Worm (Caenorhabditis elegans) whole organism, L1 larva: ENCODE results near the gene C30B5.2.
A peak's percentile ranks its signal among the peaks of the same experiment; 100 is the strongest.

ENCODE experiments used
- C16A3.4 ChIP-seq: fragments of 150-350 bp; optimal IDR thresholded peaks from 2 replicates; lab custom pipeline; 2014; ENCODE audit warnings: missing biosample characterization, missing genetic modification characterization
- C34B4.2 ChIP-seq: sonication (generic microtip); optimal IDR thresholded peaks from 2 replicates; lab custom pipeline; 2017; ENCODE audit warnings: mild to moderate bottlenecking, missing genetic modification characterization, missing compliant biosample characterization
- F16B12.6 ChIP-seq: fragments of 150-350 bp; optimal IDR thresholded peaks from 2 replicates; lab custom pipeline; 2014; ENCODE audit warnings: missing biosample characterization, missing genetic modification characterization
- Y116A8C.19 ChIP-seq: sonication (generic microtip); optimal IDR thresholded peaks from 2 replicates; lab custom pipeline; 2016; ENCODE audit warnings: missing compliant biosample characterization, missing genetic modification characterization, borderline replicate concordance
- alr-1 ChIP-seq: fragments of 200-800 bp; sonication (Bioruptor generic); optimal IDR thresholded peaks from 2 replicates; lab custom pipeline; 2018; ENCODE audit warnings: borderline replicate concordance, mild to moderate bottlenecking, missing genetic modification characterization, missing compliant biosample characterization
- aly-2 ChIP-seq: fragments of 150-350 bp; optimal IDR thresholded peaks from 2 replicates; lab custom pipeline; 2014; ENCODE audit warnings: missing biosample characterization, missing genetic modification characterization
- blmp-1 ChIP-seq: fragments of 150-350 bp; optimal IDR thresholded peaks from 2 replicates; lab custom pipeline; 2014; ENCODE audit warnings: missing biosample characterization, missing genetic modification characterization
- ceh-88 ChIP-seq: fragments of 200-800 bp; sonication (Bioruptor generic); IDR thresholded peaks from 2 replicates; pipeline ENCODE4 v1.3.6; 2022; ENCODE audit warnings: missing genetic modification characterization, missing compliant biosample characterization
- ces-1 ChIP-seq: fragments of 150-350 bp; optimal IDR thresholded peaks from 2 replicates; lab custom pipeline; 2014; ENCODE audit warnings: missing biosample characterization, missing genetic modification reagents, missing genetic modification characterization
- efl-1 ChIP-seq, 4 experiments: fragments of 150-350 bp; optimal IDR thresholded peaks in 3 of 4; peaks in 1 of 4; 1 replicate in 1 of 4; 2 replicates in 3 of 4; lab custom pipeline; 2014; ENCODE audit warnings: missing biosample characterization in 2 of 4, missing genetic modification characterization in 2 of 4, missing genetic modification reagents in 2 of 4
- efl-3 ChIP-seq: fragments of 200-800 bp; sonication (Bioruptor generic); optimal IDR thresholded peaks from 2 replicates; lab custom pipeline; 2018; ENCODE audit warnings: mild to moderate bottlenecking, missing genetic modification characterization, missing compliant biosample characterization
- elt-2 ChIP-seq: sonication (generic microtip); optimal IDR thresholded peaks from 2 replicates; lab custom pipeline; 2016; ENCODE audit warnings: missing genetic modification characterization, mild to moderate bottlenecking, inconsistent platforms, missing compliant biosample characterization, missing genetic modification reagents
- ets-5 ChIP-seq: fragments of 200-800 bp; sonication (Bioruptor generic); IDR thresholded peaks from 2 replicates; pipeline ENCODE4 v1.3.6; 2022; ENCODE audit warnings: missing genetic modification characterization, missing compliant biosample characterization
- fkh-4 ChIP-seq: sonication (generic microtip); optimal IDR thresholded peaks from 2 replicates; lab custom pipeline; 2016; ENCODE audit warnings: missing compliant biosample characterization, missing genetic modification characterization, borderline replicate concordance
- fos-1 ChIP-seq: fragments of 150-350 bp; optimal IDR thresholded peaks from 2 replicates; lab custom pipeline; 2014; ENCODE audit warnings: missing biosample characterization, missing genetic modification characterization
- grh-1 ChIP-seq: fragments of 200-800 bp; sonication (Bioruptor generic); IDR thresholded peaks from 2 replicates; pipeline ENCODE4 v1.3.6; 2022; ENCODE audit warnings: missing genetic modification reagents, missing genetic modification characterization, missing compliant biosample characterization
- hlh-4 ChIP-seq: sonication (generic microtip); optimal IDR thresholded peaks from 2 replicates; lab custom pipeline; 2016; ENCODE audit warnings: mild to moderate bottlenecking, missing genetic modification characterization, missing compliant biosample characterization
- isw-1 ChIP-seq: fragments of 200-800 bp; sonication (Bioruptor generic); IDR thresholded peaks from 2 replicates; pipeline ENCODE4 v1.3.6; 2022; ENCODE audit warnings: missing genetic modification characterization, missing compliant biosample characterization
- lin-14 ChIP-seq: fragments of 200-800 bp; sonication (Bioruptor generic); optimal IDR thresholded peaks from 2 replicates; lab custom pipeline; 2018; ENCODE audit warnings: mild to moderate bottlenecking, missing genetic modification characterization, moderate library complexity, missing compliant biosample characterization
- lin-39 ChIP-seq: fragments of 150-350 bp; optimal IDR thresholded peaks from 2 replicates; lab custom pipeline; 2014; ENCODE audit warnings: missing biosample characterization, missing genetic modification reagents, missing genetic modification characterization
- lir-3 ChIP-seq: sonication (generic microtip); optimal IDR thresholded peaks from 2 replicates; lab custom pipeline; 2016; ENCODE audit warnings: mild to moderate bottlenecking, missing genetic modification characterization, moderate library complexity, missing compliant biosample characterization; ENCODE audit not compliant: poor library complexity
- lsy-2 ChIP-seq, 2 experiments: fragments of 150-350 bp; optimal IDR thresholded peaks; 2 replicates each; lab custom pipeline; 2014; ENCODE audit warnings: missing biosample characterization in 2 of 2, missing genetic modification characterization in 2 of 2
- mdl-1 ChIP-seq, 2 experiments: fragments of 150-350 bp; optimal IDR thresholded peaks; 2 replicates each; lab custom pipeline; 2014 to 2017; ENCODE audit warnings: missing biosample characterization in 2 of 2, missing genetic modification characterization in 2 of 2, inconsistent platforms in 1 of 2
- mef-2 ChIP-seq: fragments of 150-350 bp; optimal IDR thresholded peaks from 2 replicates; lab custom pipeline; 2014; ENCODE audit warnings: missing biosample characterization, missing genetic modification characterization
- nhr-11 ChIP-seq: fragments of 150-350 bp; optimal IDR thresholded peaks from 2 replicates; lab custom pipeline; 2014; ENCODE audit warnings: missing biosample characterization, missing genetic modification characterization
- nhr-12 ChIP-seq: sonication (generic microtip); optimal IDR thresholded peaks from 2 replicates; lab custom pipeline; 2017; ENCODE audit warnings: missing biosample characterization, missing genetic modification characterization
- nhr-20 ChIP-seq: sonication (generic microtip); optimal IDR thresholded peaks from 2 replicates; lab custom pipeline; 2016; ENCODE audit warnings: mild to moderate bottlenecking, missing genetic modification characterization, missing compliant biosample characterization
- nhr-237 ChIP-seq: fragments of 150-350 bp; optimal IDR thresholded peaks from 2 replicates; lab custom pipeline; 2014; ENCODE audit warnings: missing biosample characterization, missing genetic modification characterization
- nhr-28 ChIP-seq: fragments of 150-350 bp; optimal IDR thresholded peaks from 2 replicates; lab custom pipeline; 2014; ENCODE audit warnings: missing biosample characterization, missing genetic modification characterization
- nhr-47 ChIP-seq: sonication (generic microtip); optimal IDR thresholded peaks from 2 replicates; lab custom pipeline; 2016; ENCODE audit warnings: mild to moderate bottlenecking, missing genetic modification characterization, moderate library complexity, missing compliant biosample characterization
- nhr-71 ChIP-seq: sonication (generic microtip); optimal IDR thresholded peaks from 2 replicates; lab custom pipeline; 2016; ENCODE audit warnings: mild to moderate bottlenecking, missing genetic modification characterization, moderate library complexity, missing compliant biosample characterization
- nhr-77 ChIP-seq: fragments of 150-350 bp; optimal IDR thresholded peaks from 2 replicates; lab custom pipeline; 2014; ENCODE audit warnings: missing biosample characterization, missing genetic modification characterization
- nhr-84 ChIP-seq: sonication (generic microtip); optimal IDR thresholded peaks from 2 replicates; lab custom pipeline; 2017; ENCODE audit warnings: missing biosample characterization, missing genetic modification characterization
- nhr-85 ChIP-seq: sonication (generic microtip); peaks from one replicate; lab custom pipeline; 2016; ENCODE audit warnings: missing genetic modification characterization, inconsistent platforms, missing compliant biosample characterization
- nhr-90 ChIP-seq: sonication (generic microtip); optimal IDR thresholded peaks from 2 replicates; lab custom pipeline; 2016; ENCODE audit warnings: mild to moderate bottlenecking, missing genetic modification characterization, missing compliant biosample characterization; ENCODE audit not compliant: poor library complexity
- pqm-1 ChIP-seq: sonication (generic microtip); optimal IDR thresholded peaks from 3 replicates; lab custom pipeline; 2017; ENCODE audit warnings: missing biosample characterization, missing genetic modification characterization
- rnt-1 ChIP-seq: sonication (generic microtip); optimal IDR thresholded peaks from 2 replicates; lab custom pipeline; 2016; ENCODE audit warnings: mild to moderate bottlenecking, missing genetic modification characterization, moderate library complexity, missing compliant biosample characterization
- snpc-4 ChIP-seq: fragments of 150-350 bp; optimal IDR thresholded peaks from 2 replicates; lab custom pipeline; 2014; ENCODE audit warnings: missing biosample characterization, missing genetic modification characterization
- snu-23 ChIP-seq: sonication (generic microtip); optimal IDR thresholded peaks from 2 replicates; lab custom pipeline; 2016; ENCODE audit warnings: missing genetic modification characterization, missing compliant biosample characterization
- sox-4 ChIP-seq: sonication (generic microtip); optimal IDR thresholded peaks from 2 replicates; lab custom pipeline; 2016; ENCODE audit warnings: missing genetic modification characterization, missing compliant biosample characterization
- sptf-1 ChIP-seq: fragments of 150-350 bp; optimal IDR thresholded peaks from 2 replicates; lab custom pipeline; 2014; ENCODE audit warnings: missing biosample characterization, missing genetic modification characterization
- sup-37 ChIP-seq: fragments of 200-800 bp; sonication (Bioruptor generic); optimal IDR thresholded peaks from 2 replicates; lab custom pipeline; 2018; ENCODE audit warnings: mild to moderate bottlenecking, missing genetic modification characterization, missing compliant biosample characterization
- unc-130 ChIP-seq: fragments of 150-350 bp; optimal IDR thresholded peaks from 2 replicates; lab custom pipeline; 2017; ENCODE audit warnings: missing biosample characterization, missing genetic modification characterization, inconsistent platforms
- unc-86 ChIP-seq: sonication (generic microtip); optimal IDR thresholded peaks from 2 replicates; lab custom pipeline; 2016; ENCODE audit warnings: missing genetic modification characterization, missing compliant biosample characterization
- unc-98 ChIP-seq: fragments of 200-800 bp; sonication (Bioruptor generic); IDR thresholded peaks from 2 replicates; pipeline ENCODE4 v1.3.6; 2022; ENCODE audit warnings: missing genetic modification characterization, missing compliant biosample characterization
- vab-15 ChIP-seq: sonication (generic microtip); optimal IDR thresholded peaks from 2 replicates; lab custom pipeline; 2017; ENCODE audit warnings: missing genotype, mild to moderate bottlenecking, missing genetic modification characterization, missing compliant biosample characterization
- xbp-1 ChIP-seq: sonication (generic microtip); optimal IDR thresholded peaks from 2 replicates; lab custom pipeline; 2016; ENCODE audit warnings: missing genetic modification characterization, missing compliant biosample characterization
- zip-4 ChIP-seq: fragments of 200-800 bp; sonication (Bioruptor generic); optimal IDR thresholded peaks from 2 replicates; lab custom pipeline; 2018; ENCODE audit warnings: mild to moderate bottlenecking, missing genetic modification characterization, moderate library complexity, missing compliant biosample characterization
- ztf-4 ChIP-seq: fragments of 150-350 bp; optimal IDR thresholded peaks from 2 replicates; lab custom pipeline; 2014; ENCODE audit warnings: missing biosample characterization, missing genetic modification characterization

C30B5.2 gene

DNA sequence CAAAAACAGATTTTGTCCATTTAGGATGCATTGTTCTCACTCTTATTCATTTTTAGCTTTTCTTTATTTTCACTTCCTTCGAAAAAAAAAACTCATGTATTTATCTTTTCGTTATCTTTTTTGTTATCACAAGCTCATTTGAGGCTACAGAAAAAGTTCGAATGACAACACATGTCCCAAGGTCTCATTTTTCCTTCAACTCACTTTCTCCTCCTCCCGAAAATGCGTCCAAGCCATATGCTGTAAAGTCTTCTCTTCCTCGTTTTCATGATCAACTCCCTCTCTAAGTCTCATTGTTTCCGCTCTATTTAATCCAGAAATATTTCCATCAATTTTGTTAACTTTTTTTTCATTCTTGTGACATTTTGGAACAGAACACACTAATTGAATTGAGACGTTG, 15.6 kb upstream of the C30B5.2 start:
- TF ChIP-seq pqm-1 (tag; lab: Kevin White, UChicago) (no peak), ceh-88 (GFP tag; lab: Robert Waterston, UW) (no peak), ces-1 (no peak), Y116A8C.19 (tag; lab: Kevin White, UChicago) (no peak), nhr-71 (tag; lab: Kevin White, UChicago) (peak; percentile 48), nhr-85 (tag; lab: Kevin White, UChicago) (no peak), sup-37 (no peak), grh-1 (GFP tag; lab: Robert Waterston, UW) (no peak), isw-1 (GFP tag; lab: Robert Waterston, UW) (no peak), C16A3.4 (no peak), mef-2 (no peak), sptf-1 (tag; lab: Kevin White, UChicago) (no peak), lin-14 (peak; percentile 70), fkh-4 (tag; lab: Kevin White, UChicago) (no peak), lsy-2 (tag; optimal IDR thresholded peaks at IDR 0.05; lab: Kevin White, UChicago) (peak; percentile 4 to 35), snu-23 (GFP tag; lab: Kevin White, UChicago) (peak; percentile 20), ztf-4 (no peak), nhr-77 (tag; lab: Kevin White, UChicago) (no peak), rnt-1 (tag; lab: Kevin White, UChicago) (peak; percentile 41), unc-130 (tag; lab: Kevin White, UChicago) (peak; percentile 54), sox-4 (no peak), snpc-4 (tag; lab: Kevin White, UChicago) (no peak), ets-5 (no peak), blmp-1 (peak; percentile 45), vab-15 (tag; lab: Kevin White, UChicago) (no peak), nhr-90 (no peak), nhr-237 (no peak), C34B4.2 (tag; lab: Kevin White, UChicago) (no peak), elt-2 (tag; lab: Kevin White, UChicago) (no peak)

DNA sequence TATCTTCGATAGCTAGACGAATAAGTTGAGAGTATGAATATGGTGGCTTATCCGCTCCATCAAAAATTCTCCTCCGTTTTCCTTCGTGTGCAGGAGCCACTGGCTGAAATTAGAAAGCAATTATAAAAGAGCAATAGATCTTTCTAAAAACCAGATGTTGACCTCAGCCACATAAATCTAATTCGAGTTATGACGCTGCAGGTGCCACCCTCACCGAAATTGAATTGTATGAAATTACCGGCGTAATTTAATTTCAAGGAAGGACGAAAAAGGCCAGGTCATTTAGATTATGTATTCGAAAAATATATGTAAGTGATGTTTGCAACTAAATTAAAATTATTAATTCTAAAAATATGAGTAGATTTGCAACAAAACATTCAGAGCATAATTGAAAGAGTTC, 6.2 kb upstream of the C30B5.2 start:
- no peak for TF ChIP-seq lin-39 (tag; lab: Kevin White, UChicago)
- TF ChIP-seq vab-15 (tag; lab: Kevin White, UChicago): no peak
- TF ChIP-seq nhr-12 (tag; lab: Kevin White, UChicago): no peak
- no peak for TF ChIP-seq unc-86 (tag; lab: Kevin White, UChicago)
- TF ChIP-seq isw-1 (GFP tag; lab: Robert Waterston, UW): no peak
- TF ChIP-seq nhr-47 (tag; lab: Kevin White, UChicago): peak; percentile 17
- TF ChIP-seq ces-1: no peak
- TF ChIP-seq zip-4 (GFP tag; lab: Kevin White, UChicago): no peak
- no peak for TF ChIP-seq lin-14
- no peak for TF ChIP-seq sptf-1 (tag; lab: Kevin White, UChicago)
- TF ChIP-seq nhr-71 (tag; lab: Kevin White, UChicago): peak; percentile 1
- TF ChIP-seq rnt-1 (tag; lab: Kevin White, UChicago): no peak

DNA sequence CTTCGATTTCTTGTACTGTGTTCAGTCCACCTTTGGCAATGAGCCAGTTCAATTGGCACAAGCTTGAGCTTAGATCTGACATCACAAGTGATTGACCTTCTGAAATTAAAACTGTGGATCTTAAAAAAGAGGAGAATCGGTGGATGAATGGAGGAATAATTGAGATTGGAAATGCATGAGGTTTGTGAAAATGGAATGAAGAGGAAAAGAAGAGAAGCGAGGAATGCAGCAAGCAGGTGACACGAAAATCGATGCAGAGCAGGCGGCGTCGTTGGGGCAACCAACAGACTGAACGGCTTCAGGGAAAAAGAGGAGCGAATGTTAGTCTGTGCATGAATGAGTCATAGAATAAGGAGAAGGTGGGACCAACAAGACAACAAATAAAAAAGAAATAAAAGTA, 5.7 kb upstream of the C30B5.2 start, which contains the start of gene fkh-8:
fkh-8 (minus strand) TSS at position 101 of the 400 bp plus-strand sequence.
- TF ChIP-seq efl-1 (optimal IDR thresholded peaks at IDR 0.05; lab: Kevin White, UChicago) (no peak), efl-1 (GFP tag; optimal IDR thresholded peaks at IDR 0.05 in 1 of 2; lab: Kevin White, UChicago) (peak in 1 of 2 experiments; percentile 36), lin-14 (peak; percentile 4), zip-4 (GFP tag; lab: Kevin White, UChicago) (no peak)
- TF ChIP-seq, all 84 proteins: peak for 2

DNA sequence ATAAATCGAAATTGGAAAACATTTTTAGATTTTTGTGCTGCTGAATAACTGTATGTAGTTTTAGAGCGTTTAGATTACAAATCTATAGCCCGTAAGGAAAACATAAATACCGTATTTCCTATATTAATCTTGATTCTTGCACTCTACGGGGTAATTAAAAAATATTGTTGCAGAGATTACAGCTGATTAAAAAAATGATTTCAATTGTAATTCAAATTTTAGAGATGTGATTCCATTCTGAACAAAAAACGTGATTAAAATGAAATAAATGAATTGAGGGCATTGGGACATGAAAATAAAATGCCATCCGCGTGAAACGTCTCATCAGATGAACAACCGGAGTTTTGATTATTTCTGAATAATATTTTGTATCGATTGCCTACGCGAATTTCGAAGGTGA, 4.5 kb upstream of the C30B5.2 start, which contains the start of gene cpb-2:
cpb-2 (plus strand) TSS at position 301 of the 400 bp plus-strand sequence.
- TF ChIP-seq fos-1 (no peak), nhr-28 (tag; lab: Kevin White, UChicago) (no peak), nhr-84 (tag; lab: Kevin White, UChicago) (no peak), efl-3 (GFP tag; lab: Kevin White, UChicago) (no peak), hlh-4 (tag; lab: Kevin White, UChicago) (no peak), lir-3 (tag; lab: Kevin White, UChicago) (no peak), nhr-20 (tag; lab: Kevin White, UChicago) (no peak), mdl-1 (tag; optimal IDR thresholded peaks at IDR 0.05; lab: Kevin White, UChicago) (no peak), F16B12.6 (tag; lab: Kevin White, UChicago) (no peak), aly-2 (tag; lab: Kevin White, UChicago) (no peak), unc-98 (GFP tag; lab: Robert Waterston, UW) (no peak), nhr-11 (tag; lab: Kevin White, UChicago) (no peak), xbp-1 (tag; lab: Kevin White, UChicago) (no peak), sup-37 (no peak), alr-1 (no peak)
